Fruit fly (Drosophila melanogaster) whole organism, embryonic: ENCODE results near the gene CG7551.

Experiments
- Antp ChIP-seq: fragments of 200-800 bp; sonication (Bioruptor generic); optimal IDR thresholded peaks from 3 replicates; lab custom pipeline; 2016; ENCODE audit warnings: missing biosample characterization, missing genetic modification characterization
- Atf-2 ChIP-seq: fragments of 200-800 bp; sonication (Bioruptor generic); optimal IDR thresholded peaks from 2 replicates; lab custom pipeline; 2016; ENCODE audit warnings: missing biosample characterization, missing genetic modification characterization
- B-H1 ChIP-seq: fragments of 200-800 bp; sonication (Bioruptor generic); IDR thresholded peaks from 3 replicates; pipeline ENCODE4 v1.3.6; 2022; ENCODE audit warnings: missing biosample characterization, missing genetic modification characterization
- CG10147 ChIP-seq: fragments of 200-800 bp; sonication (Bioruptor generic); optimal IDR thresholded peaks from 2 replicates; lab custom pipeline; 2019; ENCODE audit warnings: missing biosample characterization, mild to moderate bottlenecking, missing genetic modification characterization, moderate library complexity
- CG10431 ChIP-seq: fragments of 200-800 bp; sonication (Bioruptor generic); optimal IDR thresholded peaks from 3 replicates; lab custom pipeline; 2018; ENCODE audit warnings: missing biosample characterization, mild to moderate bottlenecking, missing genetic modification characterization
- CG10462 ChIP-seq: fragments of 200-800 bp; sonication (Bioruptor generic); optimal IDR thresholded peaks from 2 replicates; lab custom pipeline; 2016; ENCODE audit warnings: missing biosample characterization, missing genetic modification characterization
- CG10654 ChIP-seq: fragments of 200-800 bp; sonication (Bioruptor generic); optimal IDR thresholded peaks from 2 replicates; lab custom pipeline; 2016; ENCODE audit warnings: missing biosample characterization, missing genetic modification characterization
- CG10959 ChIP-seq: fragments of 200-800 bp; sonication (Bioruptor generic); IDR thresholded peaks from 2 replicates; pipeline ENCODE4 v1.3.6; 2022; ENCODE audit warnings: missing biosample characterization, missing genetic modification characterization
- CG11085 ChIP-seq: fragments of 200-800 bp; sonication (Bioruptor generic); IDR thresholded peaks from 2 replicates; pipeline ENCODE4 v1.3.6; 2022; ENCODE audit warnings: missing biosample characterization, missing genetic modification characterization
- CG13287 ChIP-seq: fragments of 200-800 bp; sonication (Bioruptor generic); IDR thresholded peaks from 2 replicates; pipeline ENCODE4 v1.3.6; 2022; ENCODE audit warnings: missing biosample characterization, missing genetic modification characterization; ENCODE audit not compliant: partially characterized antibody
- CG14014 ChIP-seq: fragments of 200-800 bp; sonication (Bioruptor generic); IDR thresholded peaks from 2 replicates; pipeline ENCODE4 v1.3.6; 2022; ENCODE audit warnings: missing biosample characterization, missing genetic modification characterization
- CG15479 ChIP-seq: fragments of 200-800 bp; sonication (Bioruptor generic); optimal IDR thresholded peaks from 3 replicates; lab custom pipeline; 2019; ENCODE audit warnings: missing biosample characterization, mild to moderate bottlenecking, missing genetic modification characterization, moderate library complexity
- CG16779 ChIP-seq: fragments of 200-800 bp; sonication (Bioruptor generic); IDR thresholded peaks from 2 replicates; pipeline ENCODE4 v1.3.6; 2022; ENCODE audit warnings: missing biosample characterization, missing genetic modification characterization
- CG16863 ChIP-seq: fragments of 200-800 bp; sonication (Bioruptor generic); optimal IDR thresholded peaks from 3 replicates; lab custom pipeline; 2016; ENCODE audit warnings: missing biosample characterization, missing genetic modification characterization
- CG1792 ChIP-seq: fragments of 200-800 bp; sonication (Bioruptor generic); optimal IDR thresholded peaks from 2 replicates; lab custom pipeline; 2016; ENCODE audit warnings: missing biosample characterization, missing genetic modification characterization
- CG4404 ChIP-seq: fragments of 200-800 bp; sonication (Bioruptor generic); IDR thresholded peaks from 2 replicates; pipeline ENCODE4 v1.3.6; 2022; ENCODE audit warnings: missing biosample characterization, missing genetic modification characterization
- CG4617 ChIP-seq: fragments of 200-800 bp; sonication (Bioruptor generic); optimal IDR thresholded peaks from 3 replicates; lab custom pipeline; 2016; ENCODE audit warnings: missing biosample characterization, missing genetic modification characterization, borderline replicate concordance
- CG4730 ChIP-seq: fragments of 200-800 bp; sonication (Bioruptor generic); IDR thresholded peaks from 2 replicates; pipeline ENCODE4 v1.3.6; 2022; ENCODE audit warnings: missing biosample characterization, missing genetic modification characterization
- CG6175 ChIP-seq: fragments of 200-800 bp; sonication (Bioruptor generic); IDR thresholded peaks from 3 replicates; pipeline ENCODE4 v1.3.6; 2022; ENCODE audit warnings: missing biosample characterization, missing genetic modification characterization
- CG6791 ChIP-seq: fragments of 200-800 bp; sonication (Bioruptor generic); IDR thresholded peaks from 3 replicates; pipeline ENCODE4 v1.3.6; 2022; ENCODE audit warnings: missing biosample characterization, missing genetic modification characterization; ENCODE audit not compliant: partially characterized antibody
- CG7357 ChIP-seq: fragments of 200-800 bp; sonication (Bioruptor generic); IDR thresholded peaks from 3 replicates; pipeline ENCODE4 v1.3.6; 2022; ENCODE audit warnings: missing biosample characterization, missing genetic modification characterization
- CG9797 ChIP-seq: fragments of 200-800 bp; sonication (Bioruptor generic); optimal IDR thresholded peaks from 3 replicates; lab custom pipeline; 2018; ENCODE audit warnings: missing biosample characterization, mild to moderate bottlenecking, missing genetic modification characterization
- Dek ChIP-seq: fragments of 200-800 bp; sonication (Bioruptor generic); optimal IDR thresholded peaks from 3 replicates; lab custom pipeline; 2019; ENCODE audit warnings: missing biosample characterization, mild to moderate bottlenecking, missing genetic modification characterization, moderate library complexity
- Dp ChIP-seq: fragments of 200-800 bp; sonication (Bioruptor generic); optimal IDR thresholded peaks from 2 replicates; lab custom pipeline; 2018; ENCODE audit warnings: missing biosample characterization, mild to moderate bottlenecking, missing genetic modification characterization, moderate library complexity
- Fer1 ChIP-seq: fragments of 200-800 bp; sonication (Bioruptor generic); optimal IDR thresholded peaks from 2 replicates; lab custom pipeline; 2017; ENCODE audit warnings: missing biosample characterization, mild to moderate bottlenecking, missing genetic modification characterization
- H2.0 ChIP-seq: fragments of 200-800 bp; sonication (Bioruptor generic); IDR thresholded peaks from 2 replicates; pipeline ENCODE4 v1.3.6; 2022; ENCODE audit warnings: missing biosample characterization, missing genetic modification characterization
- Hmr ChIP-seq: fragments of 200-800 bp; sonication (Bioruptor generic); optimal IDR thresholded peaks from 3 replicates; lab custom pipeline; 2017; ENCODE audit warnings: mild to moderate bottlenecking, missing biosample characterization, missing genetic modification reagents, missing genetic modification characterization
- Hmx ChIP-seq: fragments of 200-800 bp; sonication (Bioruptor generic); optimal IDR thresholded peaks from 2 replicates; lab custom pipeline; 2016; ENCODE audit warnings: missing biosample characterization, missing genetic modification characterization
- MBD-R2 ChIP-seq: fragments of 200-800 bp; sonication (Bioruptor generic); IDR thresholded peaks from 2 replicates; pipeline ENCODE4 v1.3.6; 2022; ENCODE audit warnings: missing biosample characterization, missing genetic modification characterization
- Opbp ChIP-seq: fragments of 200-800 bp; sonication (Bioruptor generic); IDR thresholded peaks from 3 replicates; pipeline ENCODE4 v1.3.6; 2022; ENCODE audit warnings: missing biosample characterization, missing genetic modification characterization; ENCODE audit not compliant: partially characterized antibody
- Sox102F ChIP-seq: fragments of 200-800 bp; sonication (Bioruptor generic); optimal IDR thresholded peaks from 2 replicates; lab custom pipeline; 2018; ENCODE audit warnings: missing biosample characterization, mild to moderate bottlenecking, missing genetic modification characterization, moderate library complexity
- Trl ChIP-seq, 3 experiments: fragments of >200 bp in 2 of 3; fragments of 200-800 bp in 1 of 3; sonication (Bioruptor generic) in 1 of 3; optimal IDR thresholded peaks; 2 replicates in 1 of 3; 3 replicates in 2 of 3; lab custom pipeline; 2016 to 2017; ENCODE audit warnings: missing biosample characterization in 1 of 3, missing genetic modification characterization in 1 of 3
- cad ChIP-seq: fragments of >200 bp; optimal IDR thresholded peaks from 2 replicates; lab custom pipeline; 2017; ENCODE audit warnings: missing biosample characterization, missing genetic modification characterization
- chn ChIP-seq: fragments of 200-800 bp; sonication (Bioruptor generic); optimal IDR thresholded peaks from 2 replicates; lab custom pipeline; 2016; ENCODE audit warnings: missing biosample characterization, missing genetic modification characterization
- da ChIP-seq: fragments of 200-800 bp; sonication (Bioruptor generic); optimal IDR thresholded peaks from 2 replicates; lab custom pipeline; 2016; ENCODE audit warnings: missing biosample characterization, missing genetic modification characterization
- eve ChIP-seq, 2 experiments: fragments of >200 bp; optimal IDR thresholded peaks; 2 replicates each; lab custom pipeline; 2017; ENCODE audit warnings: missing biosample characterization in 2 of 2, missing genetic modification characterization in 2 of 2
- gem ChIP-seq: fragments of 200-800 bp; sonication (Bioruptor generic); optimal IDR thresholded peaks from 2 replicates; lab custom pipeline; 2019; ENCODE audit warnings: missing biosample characterization, mild to moderate bottlenecking, missing genetic modification characterization, moderate library complexity
- kah ChIP-seq: fragments of 200-800 bp; sonication (Bioruptor generic); optimal IDR thresholded peaks from 2 replicates; lab custom pipeline; 2018; ENCODE audit warnings: missing biosample characterization, mild to moderate bottlenecking, missing genetic modification characterization
- nmo ChIP-seq: fragments of 200-800 bp; sonication (Bioruptor generic); optimal IDR thresholded peaks from 2 replicates; lab custom pipeline; 2018; ENCODE audit warnings: missing biosample characterization, mild to moderate bottlenecking, missing genetic modification characterization, moderate library complexity
- otp ChIP-seq: fragments of 200-800 bp; sonication (Bioruptor generic); IDR thresholded peaks from 3 replicates; pipeline ENCODE4, ENCODE4 v1.3.6; 2022; ENCODE audit warnings: missing biosample characterization, missing genetic modification characterization
- phol ChIP-seq: fragments of 200-800 bp; sonication (Bioruptor generic); optimal IDR thresholded peaks from 3 replicates; lab custom pipeline; 2018; ENCODE audit warnings: missing biosample characterization, mild to moderate bottlenecking, missing genetic modification characterization, moderate library complexity
- repo ChIP-seq: fragments of 200-800 bp; sonication (Bioruptor generic); optimal IDR thresholded peaks from 2 replicates; lab custom pipeline; 2016; ENCODE audit warnings: missing biosample characterization, missing genetic modification characterization
- row ChIP-seq: fragments of 200-800 bp; sonication (Bioruptor generic); IDR thresholded peaks from 3 replicates; pipeline ENCODE4 v1.3.6; 2022; ENCODE audit warnings: missing biosample characterization, missing genetic modification characterization
- sens ChIP-seq: fragments of 200-800 bp; sonication (Bioruptor generic); peaks from one replicate; lab custom pipeline; 2016; ENCODE audit warnings: missing biosample characterization, missing genetic modification characterization
- sens-2 ChIP-seq: fragments of 200-800 bp; sonication (Bioruptor generic); IDR thresholded peaks from 2 replicates; pipeline ENCODE4 v1.3.6; 2022; ENCODE audit warnings: missing biosample characterization, missing genetic modification characterization
- sisA ChIP-seq: fragments of 200-800 bp; sonication (Bioruptor generic); IDR thresholded peaks from 2 replicates; pipeline ENCODE4 v1.3.6; 2022; ENCODE audit warnings: missing biosample characterization, missing genetic modification characterization
- slou ChIP-seq: fragments of 200-800 bp; sonication (Bioruptor generic); optimal IDR thresholded peaks from 3 replicates; lab custom pipeline; 2016; ENCODE audit warnings: missing biosample characterization, missing genetic modification characterization
- slp2 ChIP-seq: fragments of 200-800 bp; sonication (Bioruptor generic); optimal IDR thresholded peaks from 2 replicates; lab custom pipeline; 2016; ENCODE audit warnings: missing biosample characterization, missing genetic modification characterization
- sqz ChIP-seq: fragments of 200-800 bp; sonication (Bioruptor generic); optimal IDR thresholded peaks from 3 replicates; lab custom pipeline; 2018; ENCODE audit warnings: missing biosample characterization, mild to moderate bottlenecking, missing genetic modification characterization
- tgo ChIP-seq: fragments of 200-800 bp; sonication (Bioruptor generic); IDR thresholded peaks from 3 replicates; pipeline ENCODE4 v1.3.6; 2022; ENCODE audit warnings: missing biosample characterization, missing genetic modification characterization
- tio ChIP-seq: fragments of 200-800 bp; sonication (Bioruptor generic); optimal IDR thresholded peaks from 2 replicates; lab custom pipeline; 2017; ENCODE audit warnings: missing biosample characterization, missing genetic modification characterization, inconsistent platforms
- vnd ChIP-seq: fragments of 200-800 bp; sonication (Bioruptor generic); IDR thresholded peaks from 3 replicates; pipeline ENCODE4 v1.3.6; 2022; ENCODE audit warnings: missing biosample characterization, missing genetic modification characterization; ENCODE audit not compliant: partially characterized antibody

CG7551 gene

dm6 chr3L:11414453-11414852 lies 43.8 kb upstream of the CG7551 start (continued):
- TF ChIP-seq CG10654 (GFP tag; lab: Kevin White, UChicago) (no peak), CG9797 (GFP tag; lab: Kevin White, UChicago) (no peak), CG6175 (GFP tag; lab: Robert Waterston, UW) (no peak), CG1792 (GFP tag; lab: Kevin White, UChicago) (no peak), nmo (GFP tag; lab: Kevin White, UChicago) (peak; percentile 47), slp2 (GFP tag; lab: Kevin White, UChicago) (peak; percentile 22), row (GFP tag; lab: Robert Waterston, UW) (peak; percentile 46), Fer1 (no peak), CG13287 (GFP tag; lab: Robert Waterston, UW) (no peak), repo (no peak), sens (GFP tag; lab: Kevin White, UChicago) (peak; percentile 84), Hmx (no peak), kah (no peak), vnd (GFP tag; lab: Robert Waterston, UW) (no peak), Atf-2 (peak; percentile 15), Dek (no peak), gem (peak; percentile 56), sens-2 (GFP tag; lab: Robert Waterston, UW) (no peak), CG6791 (GFP tag; lab: Robert Waterston, UW) (peak; percentile 66), CG10147 (GFP tag; lab: Kevin White, UChicago) (no peak), Dp (GFP tag; lab: Kevin White, UChicago) (no peak), CG14014 (no peak), Sox102F (GFP tag; lab: Kevin White, UChicago) (no peak), CG10462 (GFP tag; lab: Kevin White, UChicago) (no peak), CG4730 (GFP tag; lab: Robert Waterston, UW) (no peak), slou (GFP tag; lab: Kevin White, UChicago) (no peak), Trl (optimal IDR thresholded peaks at IDR 0.05; lab: Kevin White, UChicago) (no peak), Trl (GFP tag; optimal IDR thresholded peaks at IDR 0.05; lab: Kevin White, UChicago) (no peak), Hmr (no peak), da (GFP tag; lab: Kevin White, UChicago) (no peak), CG7357 (GFP tag; lab: Robert Waterston, UW) (no peak), sqz (GFP tag; lab: Kevin White, UChicago) (peak; percentile 37), sisA (GFP tag; lab: Robert Waterston, UW) (no peak), CG16779 (GFP tag; lab: Robert Waterston, UW) (no peak), otp (no peak), CG10431 (no peak), phol (tag; lab: Kevin White, UChicago) (peak; percentile 8), Antp (GFP tag; lab: Kevin White, UChicago) (no peak), CG10959 (GFP tag; lab: Robert Waterston, UW) (no peak), tgo (GFP tag; lab: Robert Waterston, UW) (no peak), CG4404 (GFP tag; lab: Robert Waterston, UW) (peak; percentile 29; the same call in 1 of the 2 replicates), CG15479 (GFP tag; lab: Kevin White, UChicago) (no peak), Opbp (GFP tag; lab: Robert Waterston, UW) (no peak), CG4617 (GFP tag; lab: Kevin White, UChicago) (no peak), chn (GFP tag; lab: Kevin White, UChicago) (peak; percentile 3), CG11085 (no peak), H2.0 (GFP tag; lab: Robert Waterston, UW) (no peak), eve (GFP tag; optimal IDR thresholded peaks at IDR 0.05; lab: Kevin White, UChicago) (peak in 1 of 2 experiments; percentile 65), tio (peak; percentile 39), CG16863 (GFP tag; lab: Kevin White, UChicago) (no peak), MBD-R2 (GFP tag; lab: Robert Waterston, UW) (no peak), cad (GFP tag; lab: Kevin White, UChicago) (no peak), B-H1 (GFP tag; lab: Robert Waterston, UW) (no peak)
